Worm (Caenorhabditis elegans) whole organism, L4/young adult: ENCODE measurements around the gene lgc-37.

ENCODE experiments used
- dao-5 ChIP-seq: sonication (generic microtip); optimal IDR thresholded peaks from 2 replicates; lab custom pipeline; 2016; ENCODE audit warnings: missing genotype, missing genetic modification characterization, moderate library complexity, missing compliant biosample characterization
- him-1 ChIP-seq: sonication (generic microtip); optimal IDR thresholded peaks from 2 replicates; lab custom pipeline; 2016; ENCODE audit warnings: missing genotype, missing genetic modification reagents, missing genetic modification characterization, missing compliant biosample characterization

DNA sequence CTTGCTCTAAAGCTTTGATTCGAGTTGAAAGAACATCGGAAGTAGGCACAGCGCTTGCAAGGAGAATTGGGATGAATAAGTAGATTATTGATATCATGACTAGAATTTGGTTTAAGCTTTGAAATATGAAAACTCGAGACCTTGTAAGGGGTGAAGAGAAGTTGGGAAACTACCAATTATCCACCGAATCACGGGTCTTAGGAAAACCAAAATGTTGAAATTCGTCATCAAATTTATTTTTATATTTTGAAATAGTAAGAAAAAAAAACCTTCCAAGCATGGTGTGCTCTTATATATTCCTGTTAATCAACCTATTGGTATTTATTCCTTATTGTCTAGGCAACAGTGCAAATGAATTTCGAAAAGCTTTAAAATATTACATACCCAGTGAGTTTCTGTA is 34.1 kb upstream of the lgc-37 start, which contains the start of the genes irld-60 and irld-20:
- no peak for TF ChIP-seq him-1 (tag; lab: Kevin White, UChicago)
- TF ChIP-seq dao-5, result no peak
